Worm (Caenorhabditis elegans): ENCODE data around the gene erp-44.2.
A peak's percentile ranks its signal among the peaks of the same experiment; 100 is the strongest.

- no peak for TF ChIP-seq blmp-1 (tag; optimal IDR thresholded peaks at IDR 0.05)
- TF ChIP-seq ceh-88 (GFP tag; IDR thresholded peaks at IDR 0.05), result no peak
- TF ChIP-seq nhr-90 (tag; optimal IDR thresholded peaks at IDR 0.05; ENCODE audit: poor library complexity), result no peak
- TF ChIP-seq pqm-1 (tag; optimal IDR thresholded peaks at IDR 0.05), result no peak
- no peak for TF ChIP-seq efl-1 (optimal IDR thresholded peaks at IDR 0.05)
- TF ChIP-seq efl-1 (GFP tag; optimal IDR thresholded peaks at IDR 0.05 in 1 of 2), result peak in 1 of 2 experiments; percentile 1
- TF ChIP-seq nhr-11 (tag; optimal IDR thresholded peaks at IDR 0.05), result no peak
- TF ChIP-seq ztf-4 (tag; optimal IDR thresholded peaks at IDR 0.05), result no peak
- TF ChIP-seq nhr-28 (tag; optimal IDR thresholded peaks at IDR 0.05), result no peak
- TF ChIP-seq lsy-2 (tag; optimal IDR thresholded peaks at IDR 0.05), result no peak
- no peak for TF ChIP-seq nhr-237 (tag; optimal IDR thresholded peaks at IDR 0.05)
- TF ChIP-seq fkh-10 (GFP tag; optimal IDR thresholded peaks at IDR 0.05), result no peak
- no peak for TF ChIP-seq unc-62 (GFP tag; optimal IDR thresholded peaks at IDR 0.05)
- no peak for TF ChIP-seq unc-130 (tag; optimal IDR thresholded peaks at IDR 0.05)
These were observed 10.0 kb upstream of the erp-44.2 start for ce11 chrIV:7844333-7844973.

Measured in whole organism, L1 larva.